Fruit fly (Drosophila melanogaster) whole organism, adult: ENCODE results near the gene indra.

Experiments used
- CG14711 ChIP-seq: fragments of 200-800 bp; sonication (Bioruptor generic); optimal IDR thresholded peaks from 2 replicates; lab custom pipeline; 2018; ENCODE audit warnings: missing biosample characterization, mild to moderate bottlenecking, missing genetic modification characterization, moderate library complexity
- CG1620 ChIP-seq: fragments of 200-800 bp; sonication (Bioruptor generic); optimal IDR thresholded peaks from 2 replicates; lab custom pipeline; 2016; ENCODE audit warnings: missing biosample characterization, missing genetic modification characterization
- CG5204 ChIP-seq: fragments of 200-800 bp; sonication (Bioruptor generic); optimal IDR thresholded peaks from 2 replicates; lab custom pipeline; 2016; ENCODE audit warnings: missing biosample characterization, missing genetic modification characterization
- Mnt ChIP-seq: fragments of 200-800 bp; sonication (Bioruptor generic); optimal IDR thresholded peaks from 2 replicates; lab custom pipeline; 2016; ENCODE audit warnings: missing biosample characterization, mild to moderate bottlenecking, missing genetic modification characterization
- bab1 ChIP-seq: fragments of 200-800 bp; sonication (Bioruptor generic); optimal IDR thresholded peaks from 3 replicates; lab custom pipeline; 2019; ENCODE audit warnings: missing biosample characterization, mild to moderate bottlenecking, missing genetic modification characterization, moderate library complexity
- cic ChIP-seq: fragments of 200-800 bp; sonication (Bioruptor generic); optimal IDR thresholded peaks from 2 replicates; lab custom pipeline; 2017; ENCODE audit warnings: missing biosample characterization, mild to moderate bottlenecking, missing genetic modification characterization, moderate library complexity
- cnc ChIP-seq, 2 experiments: fragments of >200 bp; optimal IDR thresholded peaks; 2 replicates each; lab custom pipeline; 2017
- kay ChIP-seq: fragments of 200-800 bp; sonication (Bioruptor generic); peaks from one replicate; lab custom pipeline; 2016; ENCODE audit warnings: missing biosample characterization, missing genetic modification characterization, borderline replicate concordance

dm6 chr3L:1307005-1307632, 35.1 kb downstream of the indra start, which contains the start of the genes Ctr9 and Nt5a:
- TF ChIP-seq bab1 (GFP tag; lab: Kevin White, UChicago) (peak; percentile 59), kay (GFP tag; lab: Kevin White, UChicago) (no peak), cic (GFP tag; lab: Kevin White, UChicago) (peak; percentile 81), CG5204 (GFP tag; lab: Kevin White, UChicago) (no peak), Mnt (GFP tag; lab: Kevin White, UChicago) (peak; percentile 78), CG1620 (peak; percentile 86), CG14711 (tag; lab: Kevin White, UChicago) (peak; percentile 78), cnc (optimal IDR thresholded peaks at IDR 0.05; lab: Kevin White, UChicago) (no peak)
